Fruit fly (Drosophila melanogaster): ENCODE measurements around the gene Ir7c.

The Ir7c gene

dm6 chrX:7920081-7920688 is 46.0 kb downstream of the Ir7c start, which contains the start of the genes hdm and Ykt6:
Gene hdm (minus strand): TSS chrX:7920131.
Gene Ykt6 (plus strand): TSS chrX:7920409.
- TF ChIP-seq EcR (GFP tag; optimal IDR thresholded peaks at IDR 0.05), result peak; percentile 12
- TF ChIP-seq gl (tag; optimal IDR thresholded peaks at IDR 0.05), result peak; percentile 42
- TF ChIP-seq Snoo (tag; optimal IDR thresholded peaks at IDR 0.05), result peak; percentile 61
- TF ChIP-seq CG12605 (GFP tag; IDR thresholded peaks at IDR 0.05), result no peak
- peak; percentile 31 for TF ChIP-seq CG9948 (tag; optimal IDR thresholded peaks at IDR 0.05)
- peak; percentile 64; the same call in 1 of the 2 replicates for TF ChIP-seq Ets98B (GFP tag; IDR thresholded peaks at IDR 0.05)
- TF ChIP-seq CG17806 (tag; optimal IDR thresholded peaks at IDR 0.05), result peak; percentile 43
- TF ChIP-seq CG32121 (GFP tag; IDR thresholded peaks at IDR 0.05), result peak; percentile 59
- peak; percentile 50 for TF ChIP-seq CG8301 (tag; optimal IDR thresholded peaks at IDR 0.05)
- TF ChIP-seq CG13204 (GFP tag; optimal IDR thresholded peaks at IDR 0.05), result no peak
- peak; percentile 62 for TF ChIP-seq CG15710 (tag; optimal IDR thresholded peaks at IDR 0.05)
- peak; percentile 45 for TF ChIP-seq CG34367 (tag; optimal IDR thresholded peaks at IDR 0.05)
- TF ChIP-seq D1 (tag; optimal IDR thresholded peaks at IDR 0.05), result no peak
- TF ChIP-seq CG10348 (GFP tag; IDR thresholded peaks at IDR 0.05), result no peak
- TF ChIP-seq CG4496 (GFP tag; IDR thresholded peaks at IDR 0.05), result peak; percentile 81; the same call in 2 of the 3 replicates
- no peak for TF ChIP-seq rn (GFP tag; IDR thresholded peaks at IDR 0.05)

- TF ChIP-seq rn (GFP tag; IDR thresholded peaks at IDR 0.05), result no peak
- peak; percentile 35; the same call in 1 of the 2 replicates for TF ChIP-seq CG32121 (GFP tag; IDR thresholded peaks at IDR 0.05)
These were observed 48.9 kb downstream of the Ir7c start for dm6 chrX:7923063-7923462.

- TF ChIP-seq CG13204 (GFP tag; optimal IDR thresholded peaks at IDR 0.05) (no peak), EcR (GFP tag; optimal IDR thresholded peaks at IDR 0.05) (no peak), gl (tag; optimal IDR thresholded peaks at IDR 0.05) (no peak)
These were observed 50.7 kb downstream of the Ir7c start for dm6 chrX:7924913-7925312.

Measured in whole organism, pupa.